Worm (Caenorhabditis elegans) whole organism, L4 larva: ENCODE results near the gene str-81.

ENCODE experiments used
- aly-2 ChIP-seq: sonication (generic microtip); optimal IDR thresholded peaks from 2 replicates; lab custom pipeline; 2018; ENCODE audit warnings: missing biosample characterization, missing genetic modification characterization
- dmd-8 ChIP-seq: fragments of 200-800 bp; sonication (Bioruptor generic); IDR thresholded peaks from 2 replicates; pipeline ENCODE4 v1.3.6; 2022; ENCODE audit warnings: missing genetic modification characterization, missing compliant biosample characterization
- dpl-1 ChIP-seq: fragments of 150-350 bp; optimal IDR thresholded peaks from 2 replicates; lab custom pipeline; 2014; ENCODE audit warnings: missing biosample characterization, missing genetic modification reagents, missing genetic modification characterization
- dve-1 ChIP-seq: sonication (generic microtip); optimal IDR thresholded peaks from 2 replicates; lab custom pipeline; 2017; ENCODE audit warnings: antibody characterized with exemption, mild to moderate bottlenecking, missing genetic modification characterization, missing compliant biosample characterization; ENCODE audit not compliant: insufficient read depth
- fkh-10 ChIP-seq: fragments of 150-350 bp; optimal IDR thresholded peaks from 2 replicates; lab custom pipeline; 2014; ENCODE audit warnings: missing biosample characterization, missing genetic modification reagents, missing genetic modification characterization
- jun-1 ChIP-seq: fragments of 150-350 bp; optimal IDR thresholded peaks from 2 replicates; lab custom pipeline; 2014; ENCODE audit warnings: missing biosample characterization, missing genetic modification reagents, missing genetic modification characterization
- lim-7 ChIP-seq: fragments of 200-800 bp; sonication (Bioruptor generic); IDR thresholded peaks from 2 replicates; pipeline ENCODE4 v1.3.6; 2022; ENCODE audit warnings: missing genetic modification characterization, missing compliant biosample characterization
- lin-15B ChIP-seq: fragments of 150-350 bp; sonication (generic microtip); optimal IDR thresholded peaks from 3 replicates; lab custom pipeline; 2014; ENCODE audit warnings: missing biosample characterization, missing genetic modification characterization
- lin-39 ChIP-seq: fragments of 150-350 bp; optimal IDR thresholded peaks from 2 replicates; lab custom pipeline; 2014; ENCODE audit warnings: missing biosample characterization, missing genetic modification reagents, missing genetic modification characterization
- madf-5 ChIP-seq, 2 experiments: fragments of 200-800 bp; sonication (Bioruptor generic); IDR thresholded peaks; 2 replicates each; pipeline ENCODE4 v1.3.6; 2022; ENCODE audit warnings: missing compliant biosample characterization in 2 of 2, missing genetic modification characterization in 2 of 2
- nhr-28 ChIP-seq: fragments of 150-350 bp; optimal IDR thresholded peaks from 2 replicates; lab custom pipeline; 2014; ENCODE audit warnings: missing biosample characterization, missing genetic modification characterization
- unc-62 ChIP-seq, 3 experiments: fragments of 150-350 bp in 1 of 3; sonication (generic microtip); optimal IDR thresholded peaks in 2 of 3; peaks in 1 of 3; 1 replicate in 1 of 3; 2 replicates in 2 of 3; lab custom pipeline; 2014 to 2017; ENCODE audit warnings: missing biosample characterization in 3 of 3, missing genetic modification characterization in 3 of 3, missing genetic modification reagents in 3 of 3, missing genotype in 1 of 3
- ztf-11 ChIP-seq: fragments of 150-350 bp; optimal IDR thresholded peaks from 2 replicates; lab custom pipeline; 2014; ENCODE audit warnings: missing biosample characterization, missing genetic modification characterization

- TF ChIP-seq dmd-8 (no peak), unc-62 (GFP tag; optimal IDR thresholded peaks at IDR 0.05 in 1 of 2; lab: Kevin White, UChicago) (peak in 1 of 2 experiments; percentile 11), unc-62 (tag; optimal IDR thresholded peaks at IDR 0.05; lab: Kevin White, UChicago) (no peak), lin-39 (tag; lab: Kevin White, UChicago) (no peak), aly-2 (tag; lab: Kevin White, UChicago) (no peak), fkh-10 (GFP tag; lab: Kevin White, UChicago) (no peak), lim-7 (GFP tag; lab: Robert Waterston, UW) (no peak), lin-15B (tag; lab: Kevin White, UChicago) (no peak), ztf-11 (tag; lab: Kevin White, UChicago) (no peak), jun-1 (tag; lab: Kevin White, UChicago) (no peak), dpl-1 (no peak), dve-1 (tag; lab: Kevin White, UChicago) (no peak), nhr-28 (tag; lab: Kevin White, UChicago) (no peak), madf-5 (GFP tag; IDR thresholded peaks at IDR 0.05; lab: Robert Waterston, UW) (no peak)
These were observed 6.8 kb upstream of the str-81 start, which contains the start of gene F21D9.3 for ce11 chrV:19257653-19258052.
